Worm (Caenorhabditis elegans): ENCODE results near the gene Y75B12B.10.

Y75B12B.10 gene

ce11 chrV:15187083-15188057, 12.5 kb upstream of the Y75B12B.10 start, which contains the start of the genes cyn-7 and bath-36 (continued):
- TF ChIP-seq ceh-91 (GFP tag; IDR thresholded peaks at IDR 0.05) (peak; percentile 66), snpc-1.3 (tag; optimal IDR thresholded peaks at IDR 0.05; ENCODE audit: insufficient read depth) (peak; percentile 38), lag-1 (GFP tag; IDR thresholded peaks at IDR 0.05) (no peak), K12H6.12 (tag; optimal IDR thresholded peaks at IDR 0.05) (peak; percentile 1), hrde-1 (tag; optimal IDR thresholded peaks at IDR 0.05; ENCODE audit: borderline replicate concordance) (no peak), repo-1 (tag; optimal IDR thresholded peaks at IDR 0.05) (peak; percentile 14), pha-4 (tag; optimal IDR thresholded peaks at IDR 0.05) (peak; percentile 36), tlf-1 (GFP tag; optimal IDR thresholded peaks at IDR 0.05) (peak; percentile 86), F33H1.4 (GFP tag; IDR thresholded peaks at IDR 0.05) (peak; percentile 56), B0336.3 (GFP tag; IDR thresholded peaks at IDR 0.05) (peak; percentile 55; the same call in 1 of the 2 replicates), F39B2.1 (GFP tag; IDR thresholded peaks at IDR 0.05) (no peak), snpc-4 (GFP tag; optimal IDR thresholded peaks at IDR 0.05) (no peak), snpc-4 (tag; optimal IDR thresholded peaks at IDR 0.05) (peak in 2 of 4 experiments; percentile 68 to 71), die-1 (tag; optimal IDR thresholded peaks at IDR 0.05) (no peak), rpc-1 (optimal IDR thresholded peaks at IDR 0.05) (peak; percentile 28), rpc-1 (tag; optimal IDR thresholded peaks at IDR 0.05) (no peak), F52B5.7 (tag; optimal IDR thresholded peaks at IDR 0.05) (no peak), mcd-1 (GFP tag; IDR thresholded peaks at IDR 0.05) (peak; percentile 91), lin-26 (GFP tag; IDR thresholded peaks at IDR 0.05) (peak; percentile 34; the same call in 1 of the 2 replicates), pbrm-1 (GFP tag; IDR thresholded peaks at IDR 0.05) (peak; percentile 81), sdz-38 (tag; optimal IDR thresholded peaks at IDR 0.05) (no peak), akir-1 (GFP tag; optimal IDR thresholded peaks at IDR 0.05) (no peak), mes-4 (tag; optimal IDR thresholded peaks at IDR 0.05) (no peak), ztf-22 (GFP tag; optimal IDR thresholded peaks at IDR 0.05) (peak; percentile 9), nfya-2 (GFP tag; IDR thresholded peaks at IDR 0.05) (no peak), attf-6 (GFP tag; IDR thresholded peaks at IDR 0.05) (no peak), ama-1 (optimal IDR thresholded peaks at IDR 0.05) (no peak), ama-1 (GFP tag; optimal IDR thresholded peaks at IDR 0.05) (no peak), ceh-79 (tag; optimal IDR thresholded peaks at IDR 0.05) (no peak), sptf-2 (GFP tag; optimal IDR thresholded peaks at IDR 0.05) (no peak), lin-35 (GFP tag; optimal IDR thresholded peaks at IDR 0.05) (peak in 1 of 3 experiments; percentile 66), zfh-2 (GFP tag; conservative IDR thresholded peaks at IDR 0.05) (no peak), nhr-80 (tag; optimal IDR thresholded peaks at IDR 0.05) (peak; percentile 80), attf-3 (GFP tag; conservative IDR thresholded peaks at IDR 0.05) (no peak; the same call in 1 of the 2 replicates), lin-40 (tag; optimal IDR thresholded peaks at IDR 0.05) (peak; percentile 85), him-1 (tag; optimal IDR thresholded peaks at IDR 0.05) (no peak), F55B11.4 (tag; optimal IDR thresholded peaks at IDR 0.05; ENCODE audit: borderline replicate concordance, insufficient read depth) (no peak), cebp-1 (GFP tag; IDR thresholded peaks at IDR 0.05) (no peak; the same call in 1 of the 2 replicates), cebp-1 (tag; optimal IDR thresholded peaks at IDR 0.05) (peak; percentile 61), dpl-1 (GFP tag; optimal IDR thresholded peaks at IDR 0.05) (peak; percentile 52), B0261.1 (tag; optimal IDR thresholded peaks at IDR 0.05) (peak; percentile 7), hsf-1 (GFP tag; IDR thresholded peaks at IDR 0.05) (peak; percentile 99), F23B12.7 (tag; optimal IDR thresholded peaks at IDR 0.05; ENCODE audit: insufficient read depth) (peak; percentile 67), nfya-1 (tag; optimal IDR thresholded peaks at IDR 0.05; ENCODE audit: borderline replicate concordance, insufficient read depth) (no peak), atf-7 (tag; optimal IDR thresholded peaks at IDR 0.05) (peak; percentile 28), attf-5 (GFP tag; optimal IDR thresholded peaks at IDR 0.05) (peak; percentile 56), ztf-25 (GFP tag; IDR thresholded peaks at IDR 0.05) (no peak)

Measured in whole organism, young adult.